Worm (Caenorhabditis elegans) whole organism, L1 larva: ENCODE measurements around the gene cyp-34A8.

ENCODE experiments used
- C04F5.9 ChIP-seq: sonication (generic microtip); optimal IDR thresholded peaks from 2 replicates; lab custom pipeline; 2016; ENCODE audit warnings: missing genetic modification characterization, missing compliant biosample characterization
- F16B12.6 ChIP-seq: fragments of 150-350 bp; optimal IDR thresholded peaks from 2 replicates; lab custom pipeline; 2014; ENCODE audit warnings: missing biosample characterization, missing genetic modification characterization
- aha-1 ChIP-seq: fragments of 150-350 bp; optimal IDR thresholded peaks from 2 replicates; lab custom pipeline; 2014; ENCODE audit warnings: missing biosample characterization, missing genetic modification characterization
- alr-1 ChIP-seq: fragments of 200-800 bp; sonication (Bioruptor generic); optimal IDR thresholded peaks from 2 replicates; lab custom pipeline; 2018; ENCODE audit warnings: borderline replicate concordance, mild to moderate bottlenecking, missing genetic modification characterization, missing compliant biosample characterization
- aly-2 ChIP-seq: fragments of 150-350 bp; optimal IDR thresholded peaks from 2 replicates; lab custom pipeline; 2014; ENCODE audit warnings: missing biosample characterization, missing genetic modification characterization
- blmp-1 ChIP-seq: fragments of 150-350 bp; optimal IDR thresholded peaks from 2 replicates; lab custom pipeline; 2014; ENCODE audit warnings: missing biosample characterization, missing genetic modification characterization
- ceh-63 ChIP-seq: fragments of 200-800 bp; sonication (Bioruptor generic); optimal IDR thresholded peaks from 2 replicates; lab custom pipeline; 2018; ENCODE audit warnings: mild to moderate bottlenecking, missing genetic modification characterization, missing compliant biosample characterization
- ceh-82 ChIP-seq, 3 experiments: fragments of 150-350 bp in 1 of 3; sonication (generic microtip) in 2 of 3; optimal IDR thresholded peaks; 2 replicates each; lab custom pipeline; 2014 to 2017; ENCODE audit warnings: missing biosample characterization in 3 of 3, missing genetic modification characterization in 3 of 3
- dpl-1 ChIP-seq, 3 experiments: fragments of 150-350 bp in 2 of 3; sonication (generic microtip) in 1 of 3; optimal IDR thresholded peaks; 2 replicates each; lab custom pipeline; 2014 to 2017; ENCODE audit warnings: missing biosample characterization in 3 of 3, missing genetic modification characterization in 3 of 3, missing genetic modification reagents in 3 of 3
- efl-1 ChIP-seq, 4 experiments: fragments of 150-350 bp; optimal IDR thresholded peaks in 3 of 4; peaks in 1 of 4; 1 replicate in 1 of 4; 2 replicates in 3 of 4; lab custom pipeline; 2014; ENCODE audit warnings: missing biosample characterization in 2 of 4, missing genetic modification characterization in 2 of 4, missing genetic modification reagents in 2 of 4
- efl-3 ChIP-seq: fragments of 200-800 bp; sonication (Bioruptor generic); optimal IDR thresholded peaks from 2 replicates; lab custom pipeline; 2018; ENCODE audit warnings: mild to moderate bottlenecking, missing genetic modification characterization, missing compliant biosample characterization
- elt-3 ChIP-seq, 6 experiments: fragments of 150-350 bp in 1 of 6; sonication (generic microtip); optimal IDR thresholded peaks; 2 replicates each; lab custom pipeline; 2017 to 2018; ENCODE audit warnings: missing biosample characterization in 6 of 6, missing genetic modification characterization in 6 of 6, inconsistent platforms in 1 of 6
- ets-5 ChIP-seq: fragments of 200-800 bp; sonication (Bioruptor generic); IDR thresholded peaks from 2 replicates; pipeline ENCODE4 v1.3.6; 2022; ENCODE audit warnings: missing genetic modification characterization, missing compliant biosample characterization
- fkh-10 ChIP-seq: sonication (generic microtip); optimal IDR thresholded peaks from 2 replicates; lab custom pipeline; 2017; ENCODE audit warnings: missing biosample characterization, missing genetic modification reagents, missing genetic modification characterization
- fkh-4 ChIP-seq: sonication (generic microtip); optimal IDR thresholded peaks from 2 replicates; lab custom pipeline; 2016; ENCODE audit warnings: missing compliant biosample characterization, missing genetic modification characterization, borderline replicate concordance
- fos-1 ChIP-seq: fragments of 150-350 bp; optimal IDR thresholded peaks from 2 replicates; lab custom pipeline; 2014; ENCODE audit warnings: missing biosample characterization, missing genetic modification characterization
- grh-1 ChIP-seq: fragments of 200-800 bp; sonication (Bioruptor generic); IDR thresholded peaks from 2 replicates; pipeline ENCODE4 v1.3.6; 2022; ENCODE audit warnings: missing genetic modification reagents, missing genetic modification characterization, missing compliant biosample characterization
- hpl-2 ChIP-seq: fragments of 150-350 bp; optimal IDR thresholded peaks from 2 replicates; lab custom pipeline; 2014; ENCODE audit warnings: missing biosample characterization, missing genetic modification reagents, missing genetic modification characterization
- irx-1 ChIP-seq: sonication (generic microtip); optimal IDR thresholded peaks from 2 replicates; lab custom pipeline; 2016; ENCODE audit warnings: missing genetic modification characterization, missing compliant biosample characterization
- isw-1 ChIP-seq: fragments of 200-800 bp; sonication (Bioruptor generic); IDR thresholded peaks from 2 replicates; pipeline ENCODE4 v1.3.6; 2022; ENCODE audit warnings: missing genetic modification characterization, missing compliant biosample characterization
- lin-14 ChIP-seq: fragments of 200-800 bp; sonication (Bioruptor generic); optimal IDR thresholded peaks from 2 replicates; lab custom pipeline; 2018; ENCODE audit warnings: mild to moderate bottlenecking, missing genetic modification characterization, moderate library complexity, missing compliant biosample characterization
- lin-15B ChIP-seq: fragments of 150-350 bp; sonication (generic microtip); optimal IDR thresholded peaks from 3 replicates; lab custom pipeline; 2014; ENCODE audit warnings: missing biosample characterization, missing genetic modification characterization
- lin-35 ChIP-seq, 2 experiments: fragments of 150-350 bp; optimal IDR thresholded peaks; 2 replicates each; lab custom pipeline; 2014; ENCODE audit warnings: missing biosample characterization in 2 of 2, missing genetic modification characterization in 2 of 2, missing genetic modification reagents in 2 of 2
- lin-39 ChIP-seq: fragments of 150-350 bp; optimal IDR thresholded peaks from 2 replicates; lab custom pipeline; 2014; ENCODE audit warnings: missing biosample characterization, missing genetic modification reagents, missing genetic modification characterization
- mab-9 ChIP-seq: fragments of 200-800 bp; sonication (Bioruptor generic); IDR thresholded peaks from 2 replicates; pipeline ENCODE4 v1.3.6; 2022; ENCODE audit warnings: missing genetic modification reagents, missing genetic modification characterization, missing compliant biosample characterization
- mdl-1 ChIP-seq, 2 experiments: fragments of 150-350 bp; optimal IDR thresholded peaks; 2 replicates each; lab custom pipeline; 2014 to 2017; ENCODE audit warnings: missing biosample characterization in 2 of 2, missing genetic modification characterization in 2 of 2, inconsistent platforms in 1 of 2
- mef-2 ChIP-seq: fragments of 150-350 bp; optimal IDR thresholded peaks from 2 replicates; lab custom pipeline; 2014; ENCODE audit warnings: missing biosample characterization, missing genetic modification characterization
- nhr-11 ChIP-seq: fragments of 150-350 bp; optimal IDR thresholded peaks from 2 replicates; lab custom pipeline; 2014; ENCODE audit warnings: missing biosample characterization, missing genetic modification characterization
- nhr-19 ChIP-seq: fragments of 200-800 bp; sonication (Bioruptor generic); conservative IDR thresholded peaks from 2 replicates; pipeline ENCODE4 v1.3.6; 2022; ENCODE audit warnings: missing genetic modification characterization, missing compliant biosample characterization
- nhr-20 ChIP-seq: sonication (generic microtip); optimal IDR thresholded peaks from 2 replicates; lab custom pipeline; 2016; ENCODE audit warnings: mild to moderate bottlenecking, missing genetic modification characterization, missing compliant biosample characterization
- nhr-47 ChIP-seq: sonication (generic microtip); optimal IDR thresholded peaks from 2 replicates; lab custom pipeline; 2016; ENCODE audit warnings: mild to moderate bottlenecking, missing genetic modification characterization, moderate library complexity, missing compliant biosample characterization
- nhr-71 ChIP-seq: sonication (generic microtip); optimal IDR thresholded peaks from 2 replicates; lab custom pipeline; 2016; ENCODE audit warnings: mild to moderate bottlenecking, missing genetic modification characterization, moderate library complexity, missing compliant biosample characterization
- nhr-77 ChIP-seq: fragments of 150-350 bp; optimal IDR thresholded peaks from 2 replicates; lab custom pipeline; 2014; ENCODE audit warnings: missing biosample characterization, missing genetic modification characterization
- nhr-85 ChIP-seq: sonication (generic microtip); peaks from one replicate; lab custom pipeline; 2016; ENCODE audit warnings: missing genetic modification characterization, inconsistent platforms, missing compliant biosample characterization
- nhr-90 ChIP-seq: sonication (generic microtip); optimal IDR thresholded peaks from 2 replicates; lab custom pipeline; 2016; ENCODE audit warnings: mild to moderate bottlenecking, missing genetic modification characterization, missing compliant biosample characterization; ENCODE audit not compliant: poor library complexity
- pqm-1 ChIP-seq: sonication (generic microtip); optimal IDR thresholded peaks from 3 replicates; lab custom pipeline; 2017; ENCODE audit warnings: missing biosample characterization, missing genetic modification characterization
- skn-1 ChIP-seq: fragments of 150-350 bp; optimal IDR thresholded peaks from 2 replicates; lab custom pipeline; 2014; ENCODE audit warnings: missing biosample characterization, missing genetic modification characterization
- snpc-4 ChIP-seq: fragments of 150-350 bp; optimal IDR thresholded peaks from 2 replicates; lab custom pipeline; 2014; ENCODE audit warnings: missing biosample characterization, missing genetic modification characterization
- snu-23 ChIP-seq: sonication (generic microtip); optimal IDR thresholded peaks from 2 replicates; lab custom pipeline; 2016; ENCODE audit warnings: missing genetic modification characterization, missing compliant biosample characterization
- sptf-1 ChIP-seq: fragments of 150-350 bp; optimal IDR thresholded peaks from 2 replicates; lab custom pipeline; 2014; ENCODE audit warnings: missing biosample characterization, missing genetic modification characterization
- tbx-2 ChIP-seq: sonication (generic microtip); optimal IDR thresholded peaks from 2 replicates; lab custom pipeline; 2016; ENCODE audit warnings: missing genetic modification characterization, missing compliant biosample characterization
- unc-130 ChIP-seq: fragments of 150-350 bp; optimal IDR thresholded peaks from 2 replicates; lab custom pipeline; 2017; ENCODE audit warnings: missing biosample characterization, missing genetic modification characterization, inconsistent platforms
- unc-62 ChIP-seq: fragments of 150-350 bp; optimal IDR thresholded peaks from 2 replicates; lab custom pipeline; 2014; ENCODE audit warnings: missing biosample characterization, missing genetic modification reagents, missing genetic modification characterization
- unc-98 ChIP-seq: fragments of 200-800 bp; sonication (Bioruptor generic); IDR thresholded peaks from 2 replicates; pipeline ENCODE4 v1.3.6; 2022; ENCODE audit warnings: missing genetic modification characterization, missing compliant biosample characterization
- xbp-1 ChIP-seq: sonication (generic microtip); optimal IDR thresholded peaks from 2 replicates; lab custom pipeline; 2016; ENCODE audit warnings: missing genetic modification characterization, missing compliant biosample characterization

The cyp-34A8 gene

DNA sequence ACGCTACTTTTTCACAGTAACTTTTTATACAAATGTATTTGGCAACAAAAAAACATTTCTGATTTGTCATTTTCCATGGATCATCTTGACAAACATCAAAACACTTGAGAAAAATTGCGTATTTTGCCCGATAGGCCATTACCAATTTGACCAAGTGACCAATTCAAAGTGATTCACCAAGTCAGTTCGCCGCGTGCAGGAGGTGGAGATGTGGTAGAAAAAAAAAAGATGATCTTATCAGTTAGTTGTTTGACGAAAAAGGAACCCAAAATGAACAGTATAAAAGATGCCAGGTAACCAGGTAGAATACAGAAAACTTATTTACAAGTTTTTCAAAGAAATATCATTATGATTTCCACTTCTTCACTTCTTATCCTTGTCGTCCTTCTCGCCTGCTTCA is 21.4 kb upstream of the cyp-34A8 start, which contains the start of gene nlp-27 (continued):
- TF ChIP-seq unc-62 (GFP tag; lab: Kevin White, UChicago): no peak
- TF ChIP-seq C04F5.9 (tag; lab: Kevin White, UChicago): no peak
- TF ChIP-seq hpl-2: no peak
- no peak for TF ChIP-seq fkh-10 (GFP tag; lab: Kevin White, UChicago)
- no peak for TF ChIP-seq lin-39 (tag; lab: Kevin White, UChicago)
- no peak for TF ChIP-seq dpl-1 (GFP tag; optimal IDR thresholded peaks at IDR 0.05; lab: Kevin White, UChicago)
- TF ChIP-seq, all 84 proteins: peak for 8

DNA sequence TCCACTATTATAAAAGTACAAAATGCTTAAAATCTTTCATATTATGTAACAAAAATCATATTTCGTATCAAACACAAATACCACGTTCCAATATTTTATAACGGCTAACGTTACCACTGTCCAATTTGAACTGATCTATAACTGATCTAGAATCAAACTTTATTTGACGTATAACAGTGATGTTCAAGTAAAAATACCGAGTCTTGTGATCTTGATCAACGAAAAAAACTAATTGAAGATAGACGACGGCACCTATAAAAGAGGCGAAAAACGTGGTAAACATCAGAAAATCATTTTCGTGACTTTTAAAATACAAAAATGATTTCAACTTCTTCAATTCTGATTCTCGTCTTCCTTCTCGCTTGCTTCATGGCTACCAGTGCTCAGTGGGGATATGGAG is 20.0 kb upstream of the cyp-34A8 start, which contains the start of gene nlp-28:
nlp-28 (plus strand) TSS at position 285 of the 400 bp plus-strand sequence.
- TF ChIP-seq nhr-85 (tag; lab: Kevin White, UChicago) (peak; percentile 77), nhr-19 (GFP tag; lab: Robert Waterston, UW) (0 out of 2 replicates have a peak, but pooled peaks have one; percentile 4), nhr-71 (tag; lab: Kevin White, UChicago) (peak; percentile 31), lin-35 (GFP tag; optimal IDR thresholded peaks at IDR 0.05; lab: Kevin White, UChicago) (peak in 1 of 2 experiments; percentile 0), efl-1 (optimal IDR thresholded peaks at IDR 0.05; lab: Kevin White, UChicago) (no peak), efl-1 (GFP tag; optimal IDR thresholded peaks at IDR 0.05 in 1 of 2; lab: Kevin White, UChicago) (peak in 1 of 2 experiments; percentile 55), snu-23 (GFP tag; lab: Kevin White, UChicago) (peak; percentile 19), alr-1 (tag; lab: Kevin White, UChicago) (no peak), elt-3 (tag; optimal IDR thresholded peaks at IDR 0.05; lab: Kevin White, UChicago) (peak in 1 of 6 experiments; percentile 53), nhr-20 (tag; lab: Kevin White, UChicago) (peak; percentile 54), efl-3 (GFP tag; lab: Kevin White, UChicago) (no peak), lin-14 (GFP tag; lab: Kevin White, UChicago) (peak; percentile 41), tbx-2 (peak; percentile 17), aha-1 (no peak)

DNA sequence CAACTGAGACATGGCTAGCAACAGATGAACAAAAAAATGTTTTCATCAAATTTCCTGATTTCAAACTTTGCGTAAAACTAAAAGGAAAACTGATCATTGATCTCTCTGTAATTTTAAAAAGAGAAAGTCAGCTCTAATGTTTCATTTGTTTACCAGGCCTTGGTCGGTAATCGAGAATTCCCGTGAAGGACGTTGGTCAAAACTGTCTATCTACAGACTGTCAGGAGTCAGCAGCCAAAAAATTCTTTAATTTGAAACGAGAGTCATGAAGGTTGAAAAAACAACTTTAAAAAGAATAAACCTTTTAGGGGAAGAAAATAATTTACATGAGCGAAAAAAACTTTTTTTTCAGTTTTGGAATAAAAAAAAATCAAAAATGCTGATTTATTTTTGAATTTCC is 17.5 kb upstream of the cyp-34A8 start:
- TF ChIP-seq nhr-47 (tag; lab: Kevin White, UChicago) (no peak), nhr-20 (tag; lab: Kevin White, UChicago) (peak; percentile 42), nhr-90 (no peak), isw-1 (GFP tag; lab: Robert Waterston, UW) (no peak), efl-1 (optimal IDR thresholded peaks at IDR 0.05; lab: Kevin White, UChicago) (no peak), efl-1 (GFP tag; optimal IDR thresholded peaks at IDR 0.05 in 1 of 2; lab: Kevin White, UChicago) (peak in 1 of 2 experiments; percentile 23), nhr-19 (GFP tag; lab: Robert Waterston, UW) (no peak), nhr-71 (tag; lab: Kevin White, UChicago) (peak; percentile 20), unc-98 (no peak), mab-9 (GFP tag; lab: Robert Waterston, UW) (no peak), lin-15B (tag; lab: Kevin White, UChicago) (no peak), elt-3 (tag; optimal IDR thresholded peaks at IDR 0.05; lab: Kevin White, UChicago) (peak in 1 of 6 experiments; percentile 19), blmp-1 (tag; lab: Kevin White, UChicago) (peak; percentile 77), pqm-1 (no peak), irx-1 (no peak), nhr-85 (tag; lab: Kevin White, UChicago) (peak; percentile 88), lin-14 (GFP tag; lab: Kevin White, UChicago) (peak; percentile 42)

DNA sequence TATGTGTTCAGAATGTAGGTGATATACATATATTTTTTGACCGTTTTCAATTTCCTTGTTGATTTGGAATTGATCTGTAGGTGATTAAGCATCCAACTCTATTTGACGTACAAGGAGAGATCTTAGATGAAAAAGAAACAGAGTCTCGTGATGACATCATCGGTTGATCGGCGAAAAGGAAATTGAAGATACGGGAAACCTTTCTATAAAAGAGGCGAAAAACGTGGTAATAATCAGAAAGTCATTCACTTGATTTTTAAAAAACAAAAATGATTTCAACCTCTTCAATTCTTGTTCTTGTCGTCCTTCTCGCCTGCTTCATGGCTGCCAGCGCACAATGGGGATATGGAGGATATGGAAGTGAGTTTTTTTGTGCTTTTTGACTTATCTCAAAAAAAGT is 16.6 kb upstream of the cyp-34A8 start, which contains the start of gene nlp-29:
nlp-29 (plus strand) TSS at position 248 of the 400 bp plus-strand sequence.
- TF ChIP-seq unc-98 (no peak), skn-1 (tag; lab: Kevin White, UChicago) (no peak), aly-2 (no peak), grh-1 (GFP tag; lab: Robert Waterston, UW) (0 out of 2 replicates have a peak, but pooled peaks have one; percentile 24), fos-1 (tag; lab: Kevin White, UChicago) (no peak), ets-5 (GFP tag; lab: Robert Waterston, UW) (no peak), lin-14 (GFP tag; lab: Kevin White, UChicago) (peak; percentile 46), sptf-1 (tag; lab: Kevin White, UChicago) (no peak), snu-23 (GFP tag; lab: Kevin White, UChicago) (peak; percentile 50), nhr-77 (no peak), mef-2 (tag; lab: Kevin White, UChicago) (no peak), snpc-4 (no peak), nhr-11 (no peak), nhr-47 (tag; lab: Kevin White, UChicago) (no peak), nhr-71 (tag; lab: Kevin White, UChicago) (peak; percentile 58), ceh-82 (tag; optimal IDR thresholded peaks at IDR 0.05; lab: Kevin White, UChicago) (no peak), nhr-20 (tag; lab: Kevin White, UChicago) (peak; percentile 71), xbp-1 (tag; lab: Kevin White, UChicago) (no peak), ceh-63 (GFP tag; lab: Kevin White, UChicago) (no peak), mdl-1 (tag; optimal IDR thresholded peaks at IDR 0.05; lab: Kevin White, UChicago) (peak in 1 of 2 experiments; percentile 9), fkh-4 (tag; lab: Kevin White, UChicago) (no peak), F16B12.6 (tag; lab: Kevin White, UChicago) (no peak), lin-15B (tag; lab: Kevin White, UChicago) (no peak), unc-130 (no peak), lin-35 (GFP tag; optimal IDR thresholded peaks at IDR 0.05; lab: Kevin White, UChicago) (peak in 1 of 2 experiments; percentile 15)
